Fruit fly (Drosophila melanogaster) whole organism, prepupa: ENCODE measurements around the gene cad.

Experiments
- Blimp-1 ChIP-seq: fragments of 200-800 bp; sonication (Bioruptor generic); optimal IDR thresholded peaks from 3 replicates; lab custom pipeline; 2017; ENCODE audit warnings: missing biosample characterization, missing genetic modification characterization, mild to moderate bottlenecking, moderate library complexity, missing genetic modification reagents
- CG10631 ChIP-seq: fragments of 200-800 bp; sonication (Bioruptor generic); optimal IDR thresholded peaks from 2 replicates; lab custom pipeline; 2016; ENCODE audit warnings: missing biosample characterization, missing genetic modification characterization
- CG11902 ChIP-seq: fragments of 200-800 bp; sonication (Bioruptor generic); optimal IDR thresholded peaks from 3 replicates; lab custom pipeline; 2016; ENCODE audit warnings: missing biosample characterization, missing genetic modification characterization
- CG3032 ChIP-seq: fragments of 200-800 bp; optimal IDR thresholded peaks from 2 replicates; lab custom pipeline; 2019; ENCODE audit warnings: missing biosample characterization, mild to moderate bottlenecking, missing genetic modification characterization, moderate library complexity
- CG31627 ChIP-seq: fragments of 200-800 bp; sonication (Bioruptor generic); optimal IDR thresholded peaks from 3 replicates; lab custom pipeline; 2016; ENCODE audit warnings: missing biosample characterization, missing genetic modification characterization
- CG32006 ChIP-seq: fragments of 200-800 bp; sonication (Bioruptor generic); optimal IDR thresholded peaks from 3 replicates; lab custom pipeline; 2017; ENCODE audit warnings: missing biosample characterization, mild to moderate bottlenecking, missing genetic modification characterization
- CG34406 ChIP-seq: fragments of 200-800 bp; sonication (Bioruptor generic); optimal IDR thresholded peaks from 3 replicates; lab custom pipeline; 2016; ENCODE audit warnings: missing biosample characterization, missing genetic modification characterization
- CG4318 ChIP-seq: fragments of 200-800 bp; sonication (Bioruptor generic); optimal IDR thresholded peaks from 3 replicates; lab custom pipeline; 2017; ENCODE audit warnings: missing biosample characterization, mild to moderate bottlenecking, missing genetic modification characterization
- CG6163 ChIP-seq: fragments of 200-800 bp; sonication (Bioruptor generic); IDR thresholded peaks from 3 replicates; pipeline ENCODE4 v1.3.6; 2022; ENCODE audit warnings: missing biosample characterization, missing genetic modification characterization
- CG6792 ChIP-seq: fragments of 200-800 bp; sonication (Bioruptor generic); optimal IDR thresholded peaks from 3 replicates; lab custom pipeline; 2016; ENCODE audit warnings: missing biosample characterization, missing genetic modification characterization
- CG6854 ChIP-seq: fragments of 200-800 bp; sonication (Bioruptor generic); optimal IDR thresholded peaks from 2 replicates; lab custom pipeline; 2017; ENCODE audit warnings: missing biosample characterization, mild to moderate bottlenecking, missing genetic modification characterization
- CG7368 ChIP-seq: fragments of 200-800 bp; sonication (Bioruptor generic); optimal IDR thresholded peaks from 3 replicates; lab custom pipeline; 2016; ENCODE audit warnings: missing biosample characterization, missing genetic modification characterization
- CG8119 ChIP-seq: fragments of 200-800 bp; sonication (Bioruptor generic); IDR thresholded peaks from 3 replicates; pipeline ENCODE4 v1.3.6; 2022; ENCODE audit warnings: missing biosample characterization, missing genetic modification characterization
- CG8319 ChIP-seq: fragments of 200-800 bp; sonication (Bioruptor generic); optimal IDR thresholded peaks from 3 replicates; lab custom pipeline; 2016; ENCODE audit warnings: missing biosample characterization, missing genetic modification characterization
- CG8632 ChIP-seq: fragments of 200-800 bp; sonication (Bioruptor generic); optimal IDR thresholded peaks from 3 replicates; lab custom pipeline; 2016; ENCODE audit warnings: missing biosample characterization, missing genetic modification characterization
- CG9139 ChIP-seq: fragments of 200-800 bp; sonication (Bioruptor generic); optimal IDR thresholded peaks from 3 replicates; lab custom pipeline; 2017; ENCODE audit warnings: missing biosample characterization, mild to moderate bottlenecking, missing genetic modification characterization
- Eip75B ChIP-seq: fragments of 200-800 bp; sonication (Bioruptor generic); optimal IDR thresholded peaks from 3 replicates; lab custom pipeline; 2016; ENCODE audit warnings: missing biosample characterization, missing genetic modification characterization
- Eip78C ChIP-seq: fragments of 200-800 bp; sonication (Bioruptor generic); peaks from one replicate; lab custom pipeline; 2016; ENCODE audit warnings: missing biosample characterization, missing genetic modification characterization
- Eip93F ChIP-seq: fragments of 200-800 bp; sonication (Bioruptor generic); optimal IDR thresholded peaks from 2 replicates; lab custom pipeline; 2016; ENCODE audit warnings: missing biosample characterization, mild to moderate bottlenecking, missing genetic modification characterization
- Ets21C ChIP-seq: fragments of 200-800 bp; sonication (Bioruptor generic); optimal IDR thresholded peaks from 3 replicates; lab custom pipeline; 2016; ENCODE audit warnings: missing biosample characterization, missing genetic modification characterization
- Ets96B ChIP-seq: fragments of 200-800 bp; optimal IDR thresholded peaks from 2 replicates; lab custom pipeline; 2019; ENCODE audit warnings: missing biosample characterization, mild to moderate bottlenecking, missing genetic modification characterization, moderate library complexity
- Gug ChIP-seq: fragments of 200-800 bp; sonication (Bioruptor generic); IDR thresholded peaks from 2 replicates; pipeline ENCODE4 v1.3.6; 2022; ENCODE audit warnings: missing biosample characterization, missing genetic modification characterization
- Hr38 ChIP-seq: sonication (Bioruptor generic); optimal IDR thresholded peaks from 2 replicates; lab custom pipeline; 2016; ENCODE audit warnings: missing biosample characterization, missing genetic modification characterization
- Lpt ChIP-seq: fragments of 200-800 bp; sonication (Bioruptor generic); optimal IDR thresholded peaks from 3 replicates; lab custom pipeline; 2016; ENCODE audit warnings: missing biosample characterization, missing genetic modification characterization
- OdsH ChIP-seq: fragments of 200-800 bp; sonication (Bioruptor generic); optimal IDR thresholded peaks from 3 replicates; lab custom pipeline; 2016; ENCODE audit warnings: missing biosample characterization, missing genetic modification characterization
- Smox ChIP-seq: fragments of 200-800 bp; sonication (Bioruptor generic); optimal IDR thresholded peaks from 3 replicates; lab custom pipeline; 2016; ENCODE audit warnings: missing biosample characterization, missing genetic modification characterization
- Sox14 ChIP-seq: fragments of 200-800 bp; sonication (Bioruptor generic); optimal IDR thresholded peaks from 3 replicates; lab custom pipeline; 2016; ENCODE audit warnings: missing biosample characterization, missing genetic modification characterization
- Sox15 ChIP-seq: fragments of 200-800 bp; sonication (Bioruptor generic); optimal IDR thresholded peaks from 3 replicates; lab custom pipeline; 2016; ENCODE audit warnings: missing biosample characterization, missing genetic modification characterization
- dac ChIP-seq: fragments of 200-800 bp; sonication (Bioruptor generic); optimal IDR thresholded peaks from 2 replicates; lab custom pipeline; 2017; ENCODE audit warnings: missing biosample characterization, mild to moderate bottlenecking, missing genetic modification characterization
- dsx ChIP-seq: fragments of 200-800 bp; optimal IDR thresholded peaks from 3 replicates; lab custom pipeline; 2019; ENCODE audit warnings: missing biosample characterization, mild to moderate bottlenecking, missing genetic modification characterization, moderate library complexity; ENCODE audit not compliant: poor library complexity, severe bottlenecking
- eg ChIP-seq: fragments of 200-800 bp; sonication (Bioruptor generic); IDR thresholded peaks from 3 replicates; pipeline ENCODE4 v1.3.6; 2022; ENCODE audit warnings: missing biosample characterization, missing genetic modification characterization
- esn ChIP-seq: fragments of 200-800 bp; sonication (Bioruptor generic); optimal IDR thresholded peaks from 2 replicates; lab custom pipeline; 2016; ENCODE audit warnings: missing biosample characterization, mild to moderate bottlenecking, missing genetic modification characterization, moderate library complexity
- lz ChIP-seq: fragments of 200-800 bp; sonication (Bioruptor generic); optimal IDR thresholded peaks from 3 replicates; lab custom pipeline; 2016; ENCODE audit warnings: missing biosample characterization, missing genetic modification characterization
- net ChIP-seq: fragments of 200-800 bp; sonication (Bioruptor generic); optimal IDR thresholded peaks from 3 replicates; lab custom pipeline; 2016; ENCODE audit warnings: missing biosample characterization, missing genetic modification characterization
- pdm3 ChIP-seq: fragments of 200-800 bp; sonication (Bioruptor generic); optimal IDR thresholded peaks from 3 replicates; lab custom pipeline; 2016; ENCODE audit warnings: missing biosample characterization, missing genetic modification characterization
- spab ChIP-seq: fragments of 200-800 bp; sonication (Bioruptor generic); optimal IDR thresholded peaks from 2 replicates; lab custom pipeline; 2017; ENCODE audit warnings: missing biosample characterization, mild to moderate bottlenecking, missing genetic modification characterization, missing genetic modification reagents
- topi ChIP-seq: fragments of 200-800 bp; sonication (Bioruptor generic); optimal IDR thresholded peaks from 3 replicates; lab custom pipeline; 2016; ENCODE audit warnings: missing biosample characterization, missing genetic modification characterization
- vri ChIP-seq: fragments of 200-800 bp; sonication (Bioruptor generic); optimal IDR thresholded peaks from 3 replicates; lab custom pipeline; 2016; ENCODE audit warnings: missing biosample characterization, mild to moderate bottlenecking, missing genetic modification characterization

cad gene

DNA sequence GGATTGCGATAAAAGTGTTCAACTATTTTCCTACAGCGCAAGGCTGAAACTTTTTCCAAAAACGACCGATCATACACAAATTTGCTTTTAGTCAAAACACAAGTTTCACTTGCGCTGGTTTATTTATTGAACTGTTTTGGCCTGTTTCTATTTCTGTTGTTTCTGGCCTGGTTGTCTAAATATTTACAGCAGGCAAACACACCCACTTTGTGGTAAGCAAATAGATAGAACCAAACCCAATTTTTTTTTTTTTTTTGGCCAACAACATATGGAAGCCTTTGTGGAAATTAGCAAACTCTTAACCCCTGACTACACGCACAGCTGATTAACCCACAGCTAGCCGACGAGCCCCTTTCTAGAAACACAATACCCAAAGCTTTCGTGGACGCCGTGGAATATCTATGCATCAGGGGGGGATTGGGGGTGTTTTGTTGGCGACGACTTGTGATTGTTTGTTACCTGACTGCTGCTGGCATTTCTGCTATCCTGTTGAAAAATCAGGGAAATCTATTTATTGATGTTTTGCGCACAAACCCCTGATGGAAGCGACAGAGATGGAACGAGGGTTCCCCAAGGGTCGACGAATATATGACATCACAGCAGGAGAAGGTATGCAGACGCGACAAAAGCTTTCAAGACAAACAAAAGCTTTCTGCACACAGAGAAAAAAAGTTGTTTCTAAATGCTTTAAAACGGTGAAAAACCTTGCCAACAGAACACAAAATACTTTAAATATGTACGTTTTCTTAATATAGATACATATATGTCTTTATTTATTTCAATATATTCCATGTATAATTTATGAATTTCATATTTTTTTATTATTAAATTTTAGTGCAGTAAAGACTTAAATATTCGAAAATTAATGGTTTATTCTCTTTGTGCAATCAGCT lies 37.3 kb downstream of the cad start (continued):
- peak; percentile 49 for TF ChIP-seq CG34406
- peak; percentile 65; the same call in 2 of the 3 replicates for TF ChIP-seq CG8119 (GFP tag; lab: Robert Waterston, UW)
- TF ChIP-seq dsx (GFP tag; lab: Kevin White, UChicago) = peak; percentile 24
- TF ChIP-seq Sox14 (GFP tag; lab: Kevin White, UChicago) = no peak
- TF ChIP-seq CG6854 (GFP tag; lab: Kevin White, UChicago) = no peak
- TF ChIP-seq dac = no peak
- no peak for TF ChIP-seq Smox (GFP tag; lab: Kevin White, UChicago)
- peak; percentile 11 for TF ChIP-seq topi (GFP tag; lab: Kevin White, UChicago)
- TF ChIP-seq CG32006 (GFP tag; lab: Kevin White, UChicago) = peak; percentile 39
- TF ChIP-seq CG9139 (GFP tag; lab: Kevin White, UChicago) = peak; percentile 3
- TF ChIP-seq Hr38 (GFP tag; lab: Kevin White, UChicago) = no peak
- TF ChIP-seq OdsH = peak; percentile 33
- TF ChIP-seq Ets21C (GFP tag; lab: Kevin White, UChicago) = no peak
- peak; percentile 53; the same call in 2 of the 3 replicates for TF ChIP-seq eg (GFP tag; lab: Robert Waterston, UW)
- TF ChIP-seq vri = peak; percentile 30
- TF ChIP-seq pdm3 (GFP tag; lab: Kevin White, UChicago) = peak; percentile 19
- peak; percentile 35 for TF ChIP-seq CG3032
- no peak for TF ChIP-seq Eip75B (GFP tag; lab: Kevin White, UChicago)
- TF ChIP-seq net (GFP tag; lab: Kevin White, UChicago) = no peak
- TF ChIP-seq Ets96B = peak; percentile 44
- no peak for TF ChIP-seq Blimp-1 (GFP tag; lab: Kevin White, UChicago)
- TF ChIP-seq lz (GFP tag; lab: Kevin White, UChicago) = no peak
- 0 out of 3 replicates have a peak, but pooled peaks have one; percentile 31 for TF ChIP-seq CG6163 (GFP tag; lab: Robert Waterston, UW)
- no peak for TF ChIP-seq CG11902
- no peak for TF ChIP-seq Gug
- no peak for TF ChIP-seq CG31627 (GFP tag; lab: Kevin White, UChicago)
- no peak for TF ChIP-seq Eip93F (GFP tag; lab: Kevin White, UChicago)
- TF ChIP-seq CG6792 (GFP tag; lab: Kevin White, UChicago) = peak; percentile 40
- TF ChIP-seq esn (GFP tag; lab: Kevin White, UChicago) = peak; percentile 27
- no peak for TF ChIP-seq CG4318 (GFP tag; lab: Kevin White, UChicago)
- TF ChIP-seq, all 60 proteins: peak for 29

DNA sequence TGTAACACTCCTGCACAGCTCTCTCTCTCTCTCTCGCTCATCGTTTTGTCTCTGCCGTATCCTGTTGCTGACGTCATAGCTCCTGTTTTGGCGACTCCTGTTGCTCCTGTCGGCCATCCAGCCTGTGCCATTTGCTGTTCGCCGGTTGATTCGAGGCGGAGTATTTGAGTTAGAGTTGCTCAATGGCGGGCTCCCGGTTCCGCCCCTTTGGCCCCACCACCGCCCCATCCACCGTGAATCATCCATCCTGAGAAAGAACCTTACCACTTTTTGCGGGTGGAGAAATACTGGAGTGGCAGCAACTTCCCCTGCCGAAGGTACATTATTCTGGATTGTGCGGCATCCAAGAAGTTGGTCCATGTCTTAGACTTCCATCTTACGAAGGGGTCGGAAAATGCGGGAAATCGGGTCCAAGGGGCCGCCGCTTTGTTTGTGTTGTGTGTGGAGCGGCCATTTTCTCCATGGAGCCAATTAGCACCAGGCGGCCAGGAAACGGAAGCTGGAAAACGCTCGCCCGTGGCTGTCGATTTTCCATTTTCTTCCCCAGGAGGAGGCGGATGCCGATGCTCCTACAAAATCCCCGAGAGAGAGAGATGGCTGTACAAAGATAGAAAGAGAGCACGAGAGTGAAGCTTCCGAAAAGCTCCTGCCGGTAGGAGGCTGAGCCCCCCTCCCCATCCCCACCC lies 38.1 kb downstream of the cad start:
- no peak for TF ChIP-seq Gug
- TF ChIP-seq Ets21C (GFP tag; lab: Kevin White, UChicago) = no peak
- TF ChIP-seq CG8632 (GFP tag; lab: Kevin White, UChicago) = no peak
- no peak for TF ChIP-seq CG7368 (GFP tag; lab: Kevin White, UChicago)
- TF ChIP-seq CG9139 (GFP tag; lab: Kevin White, UChicago) = no peak
- no peak for TF ChIP-seq Blimp-1 (GFP tag; lab: Kevin White, UChicago)
- no peak for TF ChIP-seq Eip78C (GFP tag; lab: Kevin White, UChicago)
- no peak for TF ChIP-seq Lpt (GFP tag; lab: Kevin White, UChicago)
- no peak for TF ChIP-seq CG6792 (GFP tag; lab: Kevin White, UChicago)
- no peak for TF ChIP-seq spab (GFP tag; lab: Kevin White, UChicago)
- no peak for TF ChIP-seq topi (GFP tag; lab: Kevin White, UChicago)
- no peak for TF ChIP-seq Sox15 (GFP tag; lab: Kevin White, UChicago)
- TF ChIP-seq CG4318 (GFP tag; lab: Kevin White, UChicago) = no peak
- TF ChIP-seq CG8319 = no peak
- TF ChIP-seq CG10631 (GFP tag; lab: Kevin White, UChicago) = no peak
- no peak for TF ChIP-seq pdm3 (GFP tag; lab: Kevin White, UChicago)
